Worm (Caenorhabditis elegans) whole organism, midembryonic: ENCODE results near the gene men-1.

Experiments
- T22C8.4 ChIP-seq: fragments of 200-800 bp; sonication (Bioruptor generic); IDR thresholded peaks from 2 replicates; pipeline ENCODE4 v1.3.6; 2022; ENCODE audit warnings: missing genetic modification characterization, missing compliant biosample characterization
- klf-2 ChIP-seq: fragments of 200-800 bp; sonication (Bioruptor generic); conservative IDR thresholded peaks from 2 replicates; pipeline ENCODE4 v1.3.6; 2022; ENCODE audit warnings: missing genetic modification reagents, missing genetic modification characterization, missing compliant biosample characterization
- ref-1 ChIP-seq: fragments of 200-800 bp; sonication (Bioruptor generic); conservative IDR thresholded peaks from 2 replicates; pipeline ENCODE4 v1.3.6; 2022; ENCODE audit warnings: missing genetic modification reagents, missing genetic modification characterization, missing compliant biosample characterization
- ztf-29 ChIP-seq: fragments of 200-800 bp; sonication (Bioruptor generic); IDR thresholded peaks from 2 replicates; pipeline ENCODE4 v1.3.6; 2022; ENCODE audit warnings: missing genetic modification reagents, missing genetic modification characterization, missing compliant biosample characterization

DNA sequence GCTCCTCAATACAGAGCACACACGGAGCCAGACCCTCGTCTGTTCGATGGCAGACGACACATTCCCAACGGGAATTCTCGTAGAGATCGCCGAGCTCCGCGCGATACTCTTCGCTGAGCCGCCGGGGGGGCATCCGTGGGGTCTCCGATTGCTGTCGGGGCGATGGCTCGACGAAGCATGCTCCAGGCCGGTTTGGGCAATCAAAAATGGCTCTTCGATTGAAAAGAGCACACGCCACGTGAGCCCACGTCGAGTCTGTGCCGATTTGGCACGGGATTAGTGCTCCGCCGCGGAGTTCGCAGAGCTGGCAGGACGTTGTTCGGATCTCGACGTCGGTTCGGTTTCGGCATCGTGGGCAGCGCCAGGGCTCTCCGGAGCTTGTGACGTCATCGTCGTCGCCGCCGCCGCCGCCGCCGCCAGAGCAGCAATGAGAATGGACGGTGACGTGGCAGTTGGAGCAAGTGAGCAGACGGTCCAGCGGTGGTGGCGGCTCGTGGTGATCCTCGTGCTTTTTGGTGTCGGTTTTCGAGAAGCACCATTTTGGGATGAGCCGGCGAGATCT, 3.4 kb upstream of the men-1 start:
- no peak for TF ChIP-seq klf-2 (GFP tag; lab: Robert Waterston, UW)
- TF ChIP-seq T22C8.4, result no peak
- no peak for TF ChIP-seq ref-1 (GFP tag; lab: Robert Waterston, UW)
- TF ChIP-seq ztf-29 (GFP tag; lab: Robert Waterston, UW), result no peak
